Fruit fly (Drosophila melanogaster): ENCODE measurements around the gene CG12071.

CG12071 gene

dm6 chr3R:30842639-30843476 is 38.0 kb downstream of the CG12071 start (continued):
- TF ChIP-seq CG10669 (GFP tag; optimal IDR thresholded peaks at IDR 0.05) (peak; percentile 77), CG3919 (GFP tag; optimal IDR thresholded peaks at IDR 0.05) (peak; percentile 60), fkh (GFP tag; optimal IDR thresholded peaks at IDR 0.05) (no peak), esn (GFP tag; optimal IDR thresholded peaks at IDR 0.05) (peak; percentile 34), CG15336 (GFP tag; IDR thresholded peaks at IDR 0.05) (no peak), Lpt (GFP tag; optimal IDR thresholded peaks at IDR 0.05) (no peak), vri (GFP tag; optimal IDR thresholded peaks at IDR 0.05) (no peak), achi (GFP tag; optimal IDR thresholded peaks at IDR 0.05) (peak; percentile 46), CG9139 (GFP tag; optimal IDR thresholded peaks at IDR 0.05) (peak; percentile 53), eg (GFP tag; IDR thresholded peaks at IDR 0.05) (no peak), CG31627 (GFP tag; optimal IDR thresholded peaks at IDR 0.05) (peak; percentile 24), CG6276 (GFP tag; optimal IDR thresholded peaks at IDR 0.05) (no peak), CG8319 (GFP tag; optimal IDR thresholded peaks at IDR 0.05) (peak; percentile 32), CG8632 (GFP tag; optimal IDR thresholded peaks at IDR 0.05) (peak; percentile 78), svp (GFP tag) (peak; percentile 36), Hr4 (GFP tag; optimal IDR thresholded peaks at IDR 0.05) (no peak), salr (GFP tag; optimal IDR thresholded peaks at IDR 0.05) (peak in 1 of 2 experiments; percentile 18), Sox14 (GFP tag; optimal IDR thresholded peaks at IDR 0.05) (peak; percentile 42)

- TF ChIP-seq CG6792 (GFP tag; optimal IDR thresholded peaks at IDR 0.05) (peak; percentile 55), fkh (GFP tag; optimal IDR thresholded peaks at IDR 0.05) (no peak), CG15336 (GFP tag; IDR thresholded peaks at IDR 0.05) (peak; percentile 48; the same call in 1 of the 2 replicates), fd85E (GFP tag; optimal IDR thresholded peaks at IDR 0.05) (no peak), CG3032 (tag; optimal IDR thresholded peaks at IDR 0.05) (peak; percentile 79), dsx (GFP tag; optimal IDR thresholded peaks at IDR 0.05; ENCODE audit: poor library complexity, severe bottlenecking) (peak; percentile 78), Hr38 (GFP tag; optimal IDR thresholded peaks at IDR 0.05) (no peak), spab (GFP tag; optimal IDR thresholded peaks at IDR 0.05) (peak; percentile 76), Sox102F (GFP tag; optimal IDR thresholded peaks at IDR 0.05) (peak; percentile 75), CG11294 (GFP tag; IDR thresholded peaks at IDR 0.05) (no peak), pdm3 (GFP tag; optimal IDR thresholded peaks at IDR 0.05) (peak; percentile 67), CG8119 (GFP tag; IDR thresholded peaks at IDR 0.05) (peak; percentile 32; the same call in 1 of the 3 replicates), Eip78C (GFP tag) (peak; percentile 95), CG3919 (GFP tag; optimal IDR thresholded peaks at IDR 0.05) (peak; percentile 77), CG10669 (GFP tag; optimal IDR thresholded peaks at IDR 0.05) (peak; percentile 85), Eip93F (GFP tag; optimal IDR thresholded peaks at IDR 0.05) (no peak), Eip75B (GFP tag; optimal IDR thresholded peaks at IDR 0.05) (peak; percentile 61), svp (GFP tag) (peak; percentile 88), esn (GFP tag; optimal IDR thresholded peaks at IDR 0.05) (peak; percentile 79), OdsH (GFP tag; optimal IDR thresholded peaks at IDR 0.05) (peak; percentile 65), CG10631 (GFP tag; optimal IDR thresholded peaks at IDR 0.05) (peak; percentile 68), Sox14 (GFP tag; optimal IDR thresholded peaks at IDR 0.05) (peak; percentile 70), Ets21C (GFP tag; optimal IDR thresholded peaks at IDR 0.05) (peak; percentile 49), CG6854 (GFP tag; optimal IDR thresholded peaks at IDR 0.05) (no peak), CG34406 (GFP tag; optimal IDR thresholded peaks at IDR 0.05) (peak; percentile 73), CG6276 (GFP tag; optimal IDR thresholded peaks at IDR 0.05) (no peak), eg (GFP tag; IDR thresholded peaks at IDR 0.05) (0 out of 3 replicates have a peak, but pooled peaks have one; percentile 17), CG6808 (GFP tag; optimal IDR thresholded peaks at IDR 0.05) (peak; percentile 76), CG6163 (GFP tag; IDR thresholded peaks at IDR 0.05) (peak; percentile 68; the same call in 2 of the 3 replicates), CG8319 (GFP tag; optimal IDR thresholded peaks at IDR 0.05) (peak; percentile 29), CG9139 (GFP tag; optimal IDR thresholded peaks at IDR 0.05) (peak; percentile 72), CG4318 (GFP tag; optimal IDR thresholded peaks at IDR 0.05) (no peak), CG31627 (GFP tag; optimal IDR thresholded peaks at IDR 0.05) (peak; percentile 82), Gug (GFP tag; IDR thresholded peaks at IDR 0.05) (no peak), CG11902 (GFP tag; optimal IDR thresholded peaks at IDR 0.05) (peak; percentile 46), ss (GFP tag; optimal IDR thresholded peaks at IDR 0.05) (peak; percentile 23 to 69), vri (GFP tag; optimal IDR thresholded peaks at IDR 0.05) (peak; percentile 18), Lpt (GFP tag; optimal IDR thresholded peaks at IDR 0.05) (peak; percentile 43), acj6 (GFP tag; optimal IDR thresholded peaks at IDR 0.05) (peak; percentile 79), Ets96B (tag; optimal IDR thresholded peaks at IDR 0.05) (peak; percentile 82), Smox (GFP tag; optimal IDR thresholded peaks at IDR 0.05) (peak; percentile 72), fd59A (GFP tag; optimal IDR thresholded peaks at IDR 0.05) (peak; percentile 81)
Measured at dm6 chr3R:30842199-30842598, 38.6 kb downstream of the CG12071 start.

All from whole organism, prepupa.